Fruit fly (Drosophila melanogaster): ENCODE data around the gene CG17186.

Gene CG17186

dm6 chr3R:19877427-19878076 is at the start of gene CG17186, which contains the start of gene Arc42:
Gene CG17186, minus strand, starts transcription at chr3R:19877514.
Gene Arc42, plus strand, starts transcription at chr3R:19877737.
- peak; percentile 32 for TF ChIP-seq fru (GFP tag; optimal IDR thresholded peaks at IDR 0.05)
- no peak for TF ChIP-seq usp (GFP tag; optimal IDR thresholded peaks at IDR 0.05)
- no peak for TF ChIP-seq Rel (GFP tag; optimal IDR thresholded peaks at IDR 0.05)
- TF ChIP-seq Rel (tag; optimal IDR thresholded peaks at IDR 0.05): peak; percentile 72
- no peak for TF ChIP-seq tai (GFP tag; optimal IDR thresholded peaks at IDR 0.05)
- no peak for TF ChIP-seq ey (GFP tag; optimal IDR thresholded peaks at IDR 0.05)
- peak; percentile 24 for TF ChIP-seq HLH106 (tag; optimal IDR thresholded peaks at IDR 0.05)
- no peak for TF ChIP-seq dsf (GFP tag; optimal IDR thresholded peaks at IDR 0.05; ENCODE audit: borderline replicate concordance)
- TF ChIP-seq sage (GFP tag; optimal IDR thresholded peaks at IDR 0.05): peak; percentile 50
- peak; percentile 1 for TF ChIP-seq Sp1 (GFP tag; optimal IDR thresholded peaks at IDR 0.05)
- TF ChIP-seq foxo (GFP tag; optimal IDR thresholded peaks at IDR 0.05): peak in 1 of 2 experiments; percentile 46
- TF ChIP-seq sv (GFP tag; optimal IDR thresholded peaks at IDR 0.05): no peak
- TF ChIP-seq woc (GFP tag; optimal IDR thresholded peaks at IDR 0.05): no peak
- no peak for TF ChIP-seq dl (GFP tag; optimal IDR thresholded peaks at IDR 0.05; ENCODE audit: insufficient read depth in 1 of 2, partially characterized antibody in 2 of 2)
- no peak for TF ChIP-seq CG9705 (GFP tag; optimal IDR thresholded peaks at IDR 0.05)
- peak; percentile 51 for TF ChIP-seq h (GFP tag; optimal IDR thresholded peaks at IDR 0.05)
- TF ChIP-seq Jra (GFP tag; optimal IDR thresholded peaks at IDR 0.05): peak; percentile 62
- TF ChIP-seq GATAd (GFP tag; optimal IDR thresholded peaks at IDR 0.05): no peak
- no peak for TF ChIP-seq Hr83 (GFP tag; optimal IDR thresholded peaks at IDR 0.05; ENCODE audit: poor library complexity, severe bottlenecking)
- TF ChIP-seq CG32264 (GFP tag; optimal IDR thresholded peaks at IDR 0.05): no peak
- no peak for TF ChIP-seq br (GFP tag; optimal IDR thresholded peaks at IDR 0.05)
- TF ChIP-seq CrebA (GFP tag; optimal IDR thresholded peaks at IDR 0.05; ENCODE audit: borderline replicate concordance): no peak
- TF ChIP-seq jim (GFP tag; optimal IDR thresholded peaks at IDR 0.05): no peak
- no peak for TF ChIP-seq brk (GFP tag; optimal IDR thresholded peaks at IDR 0.05)
- no peak for TF ChIP-seq OdsH (GFP tag; optimal IDR thresholded peaks at IDR 0.05)
- TF ChIP-seq rgr (GFP tag; optimal IDR thresholded peaks at IDR 0.05): no peak
- no peak for TF ChIP-seq lola (GFP tag; optimal IDR thresholded peaks at IDR 0.05)
- peak; percentile 78 for TF ChIP-seq Hnf4 (GFP tag; optimal IDR thresholded peaks at IDR 0.05)

dm6 chr3R:19925271-19925670 is 48.0 kb upstream of the CG17186 start, which contains the start of gene CG4462:
Gene CG4462, minus strand, starts transcription at chr3R:19925371.
- no peak for TF ChIP-seq Hnf4 (GFP tag; optimal IDR thresholded peaks at IDR 0.05)
- no peak for TF ChIP-seq dmrt93B (GFP tag; optimal IDR thresholded peaks at IDR 0.05)
- no peak for TF ChIP-seq fru (GFP tag; optimal IDR thresholded peaks at IDR 0.05)
- TF ChIP-seq Dfd (GFP tag; optimal IDR thresholded peaks at IDR 0.05): no peak
- no peak for TF ChIP-seq Hr78 (GFP tag; optimal IDR thresholded peaks at IDR 0.05)
- no peak for TF ChIP-seq br (GFP tag; optimal IDR thresholded peaks at IDR 0.05)
- TF ChIP-seq CG32264 (GFP tag; optimal IDR thresholded peaks at IDR 0.05): no peak

dm6 chr3R:19924331-19924730 is 47.0 kb upstream of the CG17186 start:
- TF ChIP-seq br (GFP tag; optimal IDR thresholded peaks at IDR 0.05) (peak; percentile 34), h (GFP tag; optimal IDR thresholded peaks at IDR 0.05) (peak; percentile 50), psq (GFP tag; optimal IDR thresholded peaks at IDR 0.05) (no peak), rgr (GFP tag; optimal IDR thresholded peaks at IDR 0.05) (peak; percentile 65), tai (GFP tag; optimal IDR thresholded peaks at IDR 0.05) (no peak), Hr83 (GFP tag; optimal IDR thresholded peaks at IDR 0.05; ENCODE audit: poor library complexity, severe bottlenecking) (peak; percentile 38)

dm6 chr3R:19918207-19918606 is 40.9 kb upstream of the CG17186 start, which contains the start of gene CG4770:
Gene CG4770, plus strand, starts transcription at chr3R:19918507.
- TF ChIP-seq Mio (GFP tag; optimal IDR thresholded peaks at IDR 0.05): no peak
- no peak for TF ChIP-seq dmrt93B (GFP tag; optimal IDR thresholded peaks at IDR 0.05)
- no peak for TF ChIP-seq pan (optimal IDR thresholded peaks at IDR 0.05)
- TF ChIP-seq usp (GFP tag; optimal IDR thresholded peaks at IDR 0.05): no peak
- no peak for TF ChIP-seq lola (GFP tag; optimal IDR thresholded peaks at IDR 0.05)
- no peak for TF ChIP-seq Hnf4 (GFP tag; optimal IDR thresholded peaks at IDR 0.05)
- no peak for TF ChIP-seq N (GFP tag; optimal IDR thresholded peaks at IDR 0.05)
- TF ChIP-seq Vsx2 (GFP tag; optimal IDR thresholded peaks at IDR 0.05; ENCODE audit: partially characterized antibody): no peak
- no peak for TF ChIP-seq Myc (optimal IDR thresholded peaks at IDR 0.05)
- TF ChIP-seq br (GFP tag; optimal IDR thresholded peaks at IDR 0.05): no peak
- TF ChIP-seq fru (GFP tag; optimal IDR thresholded peaks at IDR 0.05): no peak
- no peak for TF ChIP-seq CrebA (GFP tag; optimal IDR thresholded peaks at IDR 0.05; ENCODE audit: borderline replicate concordance)
- no peak for TF ChIP-seq sv (GFP tag; optimal IDR thresholded peaks at IDR 0.05)
